Fruit fly (Drosophila melanogaster) whole organism, embryonic: ENCODE data around the gene puf.

ENCODE experiments used
- ATbp ChIP-seq: fragments of 200-800 bp; sonication (Bioruptor generic); optimal IDR thresholded peaks from 2 replicates; lab custom pipeline; 2017; ENCODE audit warnings: missing biosample characterization, mild to moderate bottlenecking, missing genetic modification characterization, missing genetic modification reagents
- B-H1 ChIP-seq: fragments of 200-800 bp; sonication (Bioruptor generic); IDR thresholded peaks from 3 replicates; pipeline ENCODE4 v1.3.6; 2022; ENCODE audit warnings: missing biosample characterization, missing genetic modification characterization
- CG11560 ChIP-seq: fragments of 200-800 bp; sonication (Bioruptor generic); IDR thresholded peaks from 3 replicates; pipeline ENCODE4 v1.3.6; 2022; ENCODE audit warnings: missing biosample characterization, missing genetic modification characterization
- CG12236 ChIP-seq: fragments of 200-800 bp; sonication (Bioruptor generic); optimal IDR thresholded peaks from 2 replicates; lab custom pipeline; 2016; ENCODE audit warnings: missing biosample characterization, missing genetic modification characterization
- CG13624 ChIP-seq: fragments of 200-800 bp; sonication (Bioruptor generic); optimal IDR thresholded peaks from 2 replicates; lab custom pipeline; 2016; ENCODE audit warnings: missing biosample characterization, missing genetic modification characterization
- CG14667 ChIP-seq: fragments of 200-800 bp; sonication (Bioruptor generic); IDR thresholded peaks from 2 replicates; pipeline ENCODE4 v1.3.6; 2022; ENCODE audit warnings: missing biosample characterization, missing genetic modification characterization
- CG14965 ChIP-seq: fragments of 200-800 bp; sonication (Bioruptor generic); optimal IDR thresholded peaks from 2 replicates; lab custom pipeline; 2016; ENCODE audit warnings: missing biosample characterization, missing genetic modification characterization, borderline replicate concordance
- CG15696 ChIP-seq: fragments of 200-800 bp; sonication (Bioruptor generic); optimal IDR thresholded peaks from 2 replicates; lab custom pipeline; 2019; ENCODE audit warnings: missing biosample characterization, mild to moderate bottlenecking, missing genetic modification characterization, moderate library complexity
- CG2116 ChIP-seq: fragments of 200-800 bp; sonication (Bioruptor generic); optimal IDR thresholded peaks from 3 replicates; lab custom pipeline; 2018; ENCODE audit warnings: missing biosample characterization, mild to moderate bottlenecking, missing genetic modification characterization
- CG30020 ChIP-seq: fragments of 200-800 bp; optimal IDR thresholded peaks from 2 replicates; lab custom pipeline; 2019; ENCODE audit warnings: missing biosample characterization, mild to moderate bottlenecking, missing genetic modification characterization, moderate library complexity
- CG31224 ChIP-seq: fragments of 200-800 bp; sonication (Bioruptor generic); IDR thresholded peaks from 2 replicates; pipeline ENCODE4 v1.3.6; 2022; ENCODE audit warnings: missing biosample characterization, missing genetic modification characterization
- CG32772 ChIP-seq: fragments of 200-800 bp; sonication (Bioruptor generic); IDR thresholded peaks from 2 replicates; pipeline ENCODE4 v1.3.6; 2022; ENCODE audit warnings: missing biosample characterization, missing genetic modification characterization
- CG6683 ChIP-seq: fragments of 200-800 bp; sonication (Bioruptor generic); optimal IDR thresholded peaks from 2 replicates; lab custom pipeline; 2017; ENCODE audit warnings: missing biosample characterization, mild to moderate bottlenecking, missing genetic modification characterization, missing genetic modification reagents
- CG9797 ChIP-seq: fragments of 200-800 bp; sonication (Bioruptor generic); optimal IDR thresholded peaks from 3 replicates; lab custom pipeline; 2018; ENCODE audit warnings: missing biosample characterization, mild to moderate bottlenecking, missing genetic modification characterization
- CG9932 ChIP-seq: fragments of 200-800 bp; sonication (Bioruptor generic); IDR thresholded peaks from 2 replicates; pipeline ENCODE4 v1.3.6; 2022; ENCODE audit warnings: missing biosample characterization, missing genetic modification characterization
- Dll ChIP-seq: fragments of 200-800 bp; sonication (Bioruptor generic); IDR thresholded peaks from 4 replicates; pipeline ENCODE4 v1.3.6; 2022; ENCODE audit warnings: missing biosample characterization, missing genetic modification characterization; ENCODE audit not compliant: partially characterized antibody
- HLHmδ ChIP-seq: fragments of 200-800 bp; sonication (Bioruptor generic); optimal IDR thresholded peaks from 2 replicates; lab custom pipeline; 2018; ENCODE audit warnings: missing biosample characterization, mild to moderate bottlenecking, missing genetic modification characterization, moderate library complexity
- Hand ChIP-seq: fragments of 200-800 bp; sonication (Bioruptor generic); optimal IDR thresholded peaks from 2 replicates; lab custom pipeline; 2017; ENCODE audit warnings: mild to moderate bottlenecking, missing biosample characterization, missing genetic modification reagents, missing genetic modification characterization
- Hmr ChIP-seq: fragments of 200-800 bp; sonication (Bioruptor generic); optimal IDR thresholded peaks from 3 replicates; lab custom pipeline; 2017; ENCODE audit warnings: mild to moderate bottlenecking, missing biosample characterization, missing genetic modification reagents, missing genetic modification characterization
- Med ChIP-seq: fragments of 200-800 bp; sonication (Bioruptor generic); peaks from one replicate; lab custom pipeline; 2016; ENCODE audit warnings: missing biosample characterization, missing genetic modification characterization, mild to moderate bottlenecking, inconsistent platforms, moderate library complexity
- Myb ChIP-seq: fragments of 200-800 bp; sonication (Bioruptor generic); optimal IDR thresholded peaks from 2 replicates; lab custom pipeline; 2016; ENCODE audit warnings: missing biosample characterization, missing genetic modification characterization
- NFAT ChIP-seq: fragments of 200-800 bp; sonication (Bioruptor generic); IDR thresholded peaks from 2 replicates; pipeline ENCODE4 v1.3.6; 2022; ENCODE audit warnings: missing biosample characterization, missing genetic modification characterization
- crol ChIP-seq: fragments of 200-800 bp; sonication (Bioruptor generic); IDR thresholded peaks from 2 replicates; pipeline ENCODE4 v1.3.6; 2022; ENCODE audit warnings: missing biosample characterization, missing genetic modification characterization
- ewg ChIP-seq: fragments of 200-800 bp; sonication (Bioruptor generic); optimal IDR thresholded peaks from 3 replicates; lab custom pipeline; 2017; ENCODE audit warnings: mild to moderate bottlenecking, missing biosample characterization, missing genetic modification reagents, missing genetic modification characterization
- fd3F ChIP-seq: fragments of 200-800 bp; sonication (Bioruptor generic); optimal IDR thresholded peaks from 2 replicates; lab custom pipeline; 2018; ENCODE audit warnings: missing biosample characterization, mild to moderate bottlenecking, missing genetic modification characterization, moderate library complexity
- fd64A ChIP-seq: fragments of 200-800 bp; sonication (Bioruptor generic); optimal IDR thresholded peaks from 3 replicates; lab custom pipeline; 2018; ENCODE audit warnings: missing biosample characterization, mild to moderate bottlenecking, missing genetic modification characterization
- grn ChIP-seq: fragments of 200-800 bp; sonication (Bioruptor generic); optimal IDR thresholded peaks from 3 replicates; lab custom pipeline; 2017; ENCODE audit warnings: missing biosample characterization, missing genetic modification characterization
- her ChIP-seq: fragments of 200-800 bp; sonication (Bioruptor generic); optimal IDR thresholded peaks from 2 replicates; lab custom pipeline; 2016; ENCODE audit warnings: missing biosample characterization, missing genetic modification characterization
- nom ChIP-seq: fragments of 200-800 bp; sonication (Bioruptor generic); optimal IDR thresholded peaks from 2 replicates; lab custom pipeline; 2017; ENCODE audit warnings: missing biosample characterization, missing genetic modification characterization, mild to moderate bottlenecking, moderate library complexity, missing genetic modification reagents
- pan ChIP-seq, 4 experiments: fragments of >200 bp in 3 of 4; fragments of 200-800 bp in 1 of 4; sonication (Bioruptor generic) in 1 of 4; optimal IDR thresholded peaks in 3 of 4; IDR thresholded peaks in 1 of 4; 2 replicates each; pipeline versions ENCODE4 v1.3.6 to Lab custom; 2017 to 2022; ENCODE audit warnings: missing biosample characterization in 2 of 4, missing genetic modification characterization in 2 of 4, mixed read lengths in 1 of 4
- psq ChIP-seq: fragments of 200-800 bp; sonication (Bioruptor generic); optimal IDR thresholded peaks from 2 replicates; lab custom pipeline; 2017; ENCODE audit warnings: missing biosample characterization, missing genetic modification characterization
- ro ChIP-seq: fragments of 200-800 bp; sonication (Bioruptor generic); IDR thresholded peaks from 2 replicates; pipeline ENCODE4 v1.3.6; 2022; ENCODE audit warnings: missing biosample characterization, missing genetic modification characterization
- row ChIP-seq: fragments of 200-800 bp; sonication (Bioruptor generic); IDR thresholded peaks from 3 replicates; pipeline ENCODE4 v1.3.6; 2022; ENCODE audit warnings: missing biosample characterization, missing genetic modification characterization
- sc ChIP-seq, 3 experiments: fragments of >200 bp in 2 of 3; fragments of 200-800 bp in 1 of 3; sonication (Bioruptor generic) in 1 of 3; optimal IDR thresholded peaks; 2 replicates in 2 of 3; 3 replicates in 1 of 3; lab custom pipeline; 2017; ENCODE audit warnings: mild to moderate bottlenecking in 1 of 3, missing biosample characterization in 1 of 3, missing genetic modification characterization in 1 of 3, missing genetic modification reagents in 1 of 3
- scrt ChIP-seq: fragments of 200-800 bp; sonication (Bioruptor generic); optimal IDR thresholded peaks from 2 replicates; lab custom pipeline; 2018; ENCODE audit warnings: missing biosample characterization, mild to moderate bottlenecking, missing genetic modification characterization, moderate library complexity
- slp2 ChIP-seq: fragments of 200-800 bp; sonication (Bioruptor generic); optimal IDR thresholded peaks from 2 replicates; lab custom pipeline; 2016; ENCODE audit warnings: missing biosample characterization, missing genetic modification characterization
- stwl ChIP-seq: fragments of 200-800 bp; sonication (Bioruptor generic); optimal IDR thresholded peaks from 3 replicates; lab custom pipeline; 2018; ENCODE audit warnings: missing biosample characterization, mild to moderate bottlenecking, missing genetic modification characterization, moderate library complexity
- unc-4 ChIP-seq: fragments of 200-800 bp; sonication (Bioruptor generic); IDR thresholded peaks from 2 replicates; pipeline ENCODE4 v1.3.6; 2022; ENCODE audit warnings: missing biosample characterization, missing genetic modification characterization; ENCODE audit not compliant: partially characterized antibody
- vfl ChIP-seq: fragments of 200-800 bp; sonication (Bioruptor generic); optimal IDR thresholded peaks from 2 replicates; lab custom pipeline; 2016; ENCODE audit warnings: missing biosample characterization, missing genetic modification characterization

Gene puf

dm6 chr3R:24651044-24651459, 1.2 kb upstream of the puf start (continued):
- TF ChIP-seq B-H1 (GFP tag; lab: Robert Waterston, UW) (no peak), crol (GFP tag; lab: Robert Waterston, UW) (peak; percentile 86), CG13624 (GFP tag; lab: Kevin White, UChicago) (no peak), HLHmδ (no peak), unc-4 (0 out of 2 replicates have a peak, but pooled peaks have one; percentile 28), ro (GFP tag; lab: Robert Waterston, UW) (no peak), psq (GFP tag; lab: Kevin White, UChicago) (peak; percentile 67), CG9932 (GFP tag; lab: Robert Waterston, UW) (peak; percentile 19; the same call in 1 of the 2 replicates), Med (peak; percentile 87), Dll (GFP tag; lab: Robert Waterston, UW) (no peak), stwl (tag; lab: Kevin White, UChicago) (no peak), CG14965 (no peak), pan (optimal IDR thresholded peaks at IDR 0.05; lab: Kevin White, UChicago) (no peak), pan (GFP tag; optimal IDR thresholded peaks at IDR 0.05 in 1 of 2, IDR thresholded peaks at IDR 0.05 in 1 of 2) (no peak), fd3F (GFP tag; lab: Kevin White, UChicago) (no peak), slp2 (GFP tag; lab: Kevin White, UChicago) (no peak), Hmr (GFP tag; lab: Kevin White, UChicago) (peak; percentile 26), CG31224 (GFP tag; lab: Robert Waterston, UW) (no peak), NFAT (GFP tag; lab: Robert Waterston, UW) (peak; percentile 12; the same call in 1 of the 2 replicates), nom (peak; percentile 75), grn (GFP tag; lab: Kevin White, UChicago) (no peak)

dm6 chr3R:24634957-24635356, 14.9 kb downstream of the puf start, which contains the start of gene MtnF:
Gene MtnF (minus strand): TSS chr3R:24635165.
- TF ChIP-seq scrt (GFP tag; lab: Kevin White, UChicago): peak; percentile 93
- TF ChIP-seq CG2116 (GFP tag; lab: Kevin White, UChicago): no peak
- no peak for TF ChIP-seq ATbp (GFP tag; lab: Kevin White, UChicago)
- peak; percentile 69 for TF ChIP-seq ewg (GFP tag; lab: Kevin White, UChicago)

- no peak for TF ChIP-seq CG11560 (tag; lab: Robert Waterston, UW)
- no peak for TF ChIP-seq CG14667 (GFP tag; lab: Robert Waterston, UW)
- TF ChIP-seq CG12236 (GFP tag; lab: Kevin White, UChicago): no peak
- no peak for TF ChIP-seq row (GFP tag; lab: Robert Waterston, UW)
- no peak for TF ChIP-seq sc (optimal IDR thresholded peaks at IDR 0.05; lab: Kevin White, UChicago)
- TF ChIP-seq sc (GFP tag; optimal IDR thresholded peaks at IDR 0.05; lab: Kevin White, UChicago): no peak
- TF ChIP-seq her (GFP tag; lab: Kevin White, UChicago): no peak
- TF ChIP-seq CG6683 (GFP tag; lab: Kevin White, UChicago): no peak
- TF ChIP-seq Hand (GFP tag; lab: Kevin White, UChicago): no peak
- no peak for TF ChIP-seq vfl (GFP tag; lab: Kevin White, UChicago)
- no peak for TF ChIP-seq CG2116 (GFP tag; lab: Kevin White, UChicago)
- no peak for TF ChIP-seq CG32772 (GFP tag; lab: Robert Waterston, UW)
- TF ChIP-seq CG9797 (GFP tag; lab: Kevin White, UChicago): no peak
- no peak for TF ChIP-seq CG30020
- TF ChIP-seq CG15696 (tag; lab: Kevin White, UChicago): no peak
- no peak for TF ChIP-seq Myb
- TF ChIP-seq fd64A (GFP tag; lab: Kevin White, UChicago): no peak
Measured at dm6 chr3R:24634312-24634711, 15.5 kb downstream of the puf start.
